Worm (Caenorhabditis elegans) whole organism, L2 larva: ENCODE results near the gene mrps-35.

Experiments
- Y55F3AM.14 ChIP-seq: fragments of 200-800 bp; sonication (Bioruptor generic); optimal IDR thresholded peaks from 2 replicates; lab custom pipeline; 2018; ENCODE audit warnings: mild to moderate bottlenecking, missing genetic modification characterization, missing compliant biosample characterization
- ZK546.5 ChIP-seq: sonication (generic microtip); optimal IDR thresholded peaks from 2 replicates; lab custom pipeline; 2017; ENCODE audit warnings: missing biosample characterization, missing genetic modification characterization
- alr-1 ChIP-seq: fragments of 150-350 bp; optimal IDR thresholded peaks from 2 replicates; lab custom pipeline; 2014; ENCODE audit warnings: missing biosample characterization, missing genetic modification characterization
- aly-2 ChIP-seq: fragments of 150-350 bp; optimal IDR thresholded peaks from 2 replicates; lab custom pipeline; 2014; ENCODE audit warnings: missing biosample characterization, missing genetic modification characterization
- blmp-1 ChIP-seq: sonication (generic microtip); optimal IDR thresholded peaks from 2 replicates; lab custom pipeline; 2017; ENCODE audit warnings: missing genetic modification characterization, mild to moderate bottlenecking, missing compliant biosample characterization, antibody characterized with exemption, moderate library complexity; ENCODE audit not compliant: insufficient read depth
- ceh-16 ChIP-seq: fragments of 150-350 bp; optimal IDR thresholded peaks from 2 replicates; lab custom pipeline; 2014; ENCODE audit warnings: missing biosample characterization, missing genetic modification characterization
- ceh-82 ChIP-seq: fragments of 150-350 bp; optimal IDR thresholded peaks from 2 replicates; lab custom pipeline; 2014; ENCODE audit warnings: missing biosample characterization, missing genetic modification characterization
- egl-27 ChIP-seq: sonication (generic microtip); optimal IDR thresholded peaks from 3 replicates; lab custom pipeline; 2017; ENCODE audit warnings: missing biosample characterization, missing genetic modification reagents, missing genetic modification characterization
- fos-1 ChIP-seq: fragments of 150-350 bp; optimal IDR thresholded peaks from 2 replicates; lab custom pipeline; 2014; ENCODE audit warnings: missing biosample characterization, missing genetic modification characterization
- gmeb-1 ChIP-seq: fragments of 150-350 bp; optimal IDR thresholded peaks from 2 replicates; lab custom pipeline; 2014; ENCODE audit warnings: missing biosample characterization, missing genetic modification characterization
- lin-13 ChIP-seq: fragments of 150-350 bp; optimal IDR thresholded peaks from 2 replicates; lab custom pipeline; 2014; ENCODE audit warnings: missing biosample characterization, missing genetic modification reagents, missing genetic modification characterization
- lin-39 ChIP-seq: fragments of 150-350 bp; optimal IDR thresholded peaks from 2 replicates; lab custom pipeline; 2014; ENCODE audit warnings: missing biosample characterization, missing genetic modification reagents, missing genetic modification characterization
- lsy-2 ChIP-seq, 2 experiments: fragments of 150-350 bp in 1 of 2; sonication (generic microtip) in 1 of 2; optimal IDR thresholded peaks; 2 replicates each; lab custom pipeline; 2014 to 2017; ENCODE audit warnings: missing biosample characterization in 2 of 2, missing genetic modification characterization in 2 of 2
- mab-5 ChIP-seq: fragments of 150-350 bp; optimal IDR thresholded peaks from 2 replicates; lab custom pipeline; 2014; ENCODE audit warnings: missing biosample characterization, missing genetic modification characterization
- mbf-1 ChIP-seq: sonication (generic microtip); optimal IDR thresholded peaks from 2 replicates; lab custom pipeline; 2017; ENCODE audit warnings: missing biosample characterization, missing genetic modification characterization
- nhr-10 ChIP-seq: sonication (generic microtip); optimal IDR thresholded peaks from 2 replicates; lab custom pipeline; 2017; ENCODE audit warnings: missing biosample characterization, missing genetic modification characterization
- nhr-11 ChIP-seq: fragments of 150-350 bp; optimal IDR thresholded peaks from 2 replicates; lab custom pipeline; 2014; ENCODE audit warnings: missing biosample characterization, missing genetic modification characterization
- nhr-129 ChIP-seq: fragments of 150-350 bp; optimal IDR thresholded peaks from 2 replicates; lab custom pipeline; 2014; ENCODE audit warnings: missing biosample characterization, missing genetic modification characterization
- nhr-23 ChIP-seq: fragments of 150-350 bp; optimal IDR thresholded peaks from 2 replicates; lab custom pipeline; 2014; ENCODE audit warnings: missing biosample characterization, missing genetic modification reagents, missing genetic modification characterization
- nhr-237 ChIP-seq: fragments of 150-350 bp; optimal IDR thresholded peaks from 2 replicates; lab custom pipeline; 2014; ENCODE audit warnings: missing biosample characterization, missing genetic modification characterization
- nhr-25 ChIP-seq: fragments of 150-350 bp; sonication (generic microtip); optimal IDR thresholded peaks from 3 replicates; lab custom pipeline; 2014; ENCODE audit warnings: missing biosample characterization, missing genetic modification characterization
- nhr-6 ChIP-seq: fragments of 150-350 bp; optimal IDR thresholded peaks from 2 replicates; lab custom pipeline; 2014; ENCODE audit warnings: missing biosample characterization, missing genetic modification characterization
- nhr-77 ChIP-seq: fragments of 150-350 bp; optimal IDR thresholded peaks from 2 replicates; lab custom pipeline; 2014; ENCODE audit warnings: missing biosample characterization, missing genetic modification characterization
- peb-1 ChIP-seq: fragments of 150-350 bp; optimal IDR thresholded peaks from 2 replicates; lab custom pipeline; 2014; ENCODE audit warnings: missing biosample characterization, missing genetic modification characterization
- skn-1 ChIP-seq: sonication (generic microtip); optimal IDR thresholded peaks from 2 replicates; lab custom pipeline; 2017; ENCODE audit warnings: missing biosample characterization, missing genetic modification characterization
- snpc-4 ChIP-seq: fragments of 150-350 bp; optimal IDR thresholded peaks from 2 replicates; lab custom pipeline; 2014; ENCODE audit warnings: missing biosample characterization, missing genetic modification characterization
- unc-55 ChIP-seq: fragments of 150-350 bp; sonication (generic microtip); optimal IDR thresholded peaks from 3 replicates; lab custom pipeline; 2014; ENCODE audit warnings: missing biosample characterization, missing genetic modification reagents, missing genetic modification characterization
- unc-62 ChIP-seq: fragments of 150-350 bp; optimal IDR thresholded peaks from 2 replicates; lab custom pipeline; 2014; ENCODE audit warnings: missing biosample characterization, missing genetic modification reagents, missing genetic modification characterization
- zag-1 ChIP-seq: fragments of 150-350 bp; optimal IDR thresholded peaks from 2 replicates; lab custom pipeline; 2014; ENCODE audit warnings: missing biosample characterization, missing genetic modification characterization
- ztf-1 ChIP-seq: fragments of 200-800 bp; sonication (Bioruptor generic); conservative IDR thresholded peaks from 2 replicates; pipeline ENCODE4 v1.3.6; 2022; ENCODE audit warnings: missing genetic modification characterization, missing compliant biosample characterization
- ztf-11 ChIP-seq: sonication (generic microtip); optimal IDR thresholded peaks from 2 replicates; lab custom pipeline; 2017; ENCODE audit warnings: missing biosample characterization, missing genetic modification characterization
- ztf-4 ChIP-seq: fragments of 150-350 bp; optimal IDR thresholded peaks from 2 replicates; lab custom pipeline; 2014; ENCODE audit warnings: missing biosample characterization, missing genetic modification characterization

mrps-35 gene

ce11 chrV:18969590-18970105, 11.5 kb upstream of the mrps-35 start, which contains the start of gene Y39B6A.42:
Gene Y39B6A.42 (minus strand): TSS chrV:18969640.
- TF ChIP-seq Y55F3AM.14 (GFP tag; lab: Kevin White, UChicago) (no peak), ztf-4 (tag; lab: Kevin White, UChicago) (no peak), unc-62 (GFP tag; lab: Kevin White, UChicago) (no peak), nhr-25 (tag; lab: Kevin White, UChicago) (no peak), nhr-77 (no peak), zag-1 (tag; lab: Kevin White, UChicago) (no peak), nhr-129 (tag; lab: Kevin White, UChicago) (no peak), ZK546.5 (tag; lab: Kevin White, UChicago) (no peak), blmp-1 (tag; lab: Kevin White, UChicago) (no peak), skn-1 (tag; lab: Kevin White, UChicago) (no peak), alr-1 (tag; lab: Kevin White, UChicago) (no peak), nhr-10 (tag; lab: Kevin White, UChicago) (no peak)

- no peak for TF ChIP-seq ceh-16 (tag; lab: Kevin White, UChicago)
- no peak for TF ChIP-seq ztf-11 (tag; lab: Kevin White, UChicago)
- no peak for TF ChIP-seq Y55F3AM.14 (GFP tag; lab: Kevin White, UChicago)
- TF ChIP-seq gmeb-1: no peak
- peak; percentile 29 for TF ChIP-seq fos-1 (tag; lab: Kevin White, UChicago)
- no peak for TF ChIP-seq nhr-77
- TF ChIP-seq unc-62 (GFP tag; lab: Kevin White, UChicago): no peak
- no peak for TF ChIP-seq nhr-10 (tag; lab: Kevin White, UChicago)
Measured at ce11 chrV:18976539-18976938, 4.6 kb upstream of the mrps-35 start.

ce11 chrV:18977876-18978275, 3.2 kb upstream of the mrps-35 start, which contains the start of gene Y39B6A.41:
Gene Y39B6A.41 (minus strand): TSS chrV:18977976.
- TF ChIP-seq nhr-23 (tag; lab: Kevin White, UChicago) (no peak), mbf-1 (tag; lab: Kevin White, UChicago) (no peak), nhr-25 (tag; lab: Kevin White, UChicago) (no peak), snpc-4 (tag; lab: Kevin White, UChicago) (no peak), ztf-1 (GFP tag; lab: Robert Waterston, UW) (no peak), aly-2 (tag; lab: Kevin White, UChicago) (no peak), egl-27 (tag; lab: Kevin White, UChicago) (no peak), nhr-10 (tag; lab: Kevin White, UChicago) (no peak), nhr-237 (tag; lab: Kevin White, UChicago) (no peak), alr-1 (tag; lab: Kevin White, UChicago) (no peak), ztf-11 (tag; lab: Kevin White, UChicago) (no peak), nhr-6 (tag; lab: Kevin White, UChicago) (no peak), skn-1 (tag; lab: Kevin White, UChicago) (no peak), lsy-2 (tag; optimal IDR thresholded peaks at IDR 0.05; lab: Kevin White, UChicago) (no peak), unc-55 (GFP tag; lab: Kevin White, UChicago) (no peak), mab-5 (tag; lab: Kevin White, UChicago) (no peak)

ce11 chrV:18978301-18978700, 2.8 kb upstream of the mrps-35 start:
- TF ChIP-seq zag-1 (tag; lab: Kevin White, UChicago): no peak
- peak; percentile 61 for TF ChIP-seq fos-1 (tag; lab: Kevin White, UChicago)
- no peak for TF ChIP-seq ceh-82 (tag; lab: Kevin White, UChicago)
- no peak for TF ChIP-seq nhr-10 (tag; lab: Kevin White, UChicago)
- TF ChIP-seq lin-39 (tag; lab: Kevin White, UChicago): no peak
- TF ChIP-seq nhr-11 (tag; lab: Kevin White, UChicago): no peak

ce11 chrV:18981736-18982135, 630 bp downstream of the mrps-35 start:
- TF ChIP-seq mab-5 (tag; lab: Kevin White, UChicago): no peak
- TF ChIP-seq mbf-1 (tag; lab: Kevin White, UChicago): no peak
- no peak for TF ChIP-seq lin-39 (tag; lab: Kevin White, UChicago)
- TF ChIP-seq peb-1 (tag; lab: Kevin White, UChicago): no peak
- no peak for TF ChIP-seq lin-13 (GFP tag; lab: Kevin White, UChicago)
- no peak for TF ChIP-seq nhr-129 (tag; lab: Kevin White, UChicago)
- TF ChIP-seq Y55F3AM.14 (GFP tag; lab: Kevin White, UChicago): no peak
